Worm (Caenorhabditis elegans) whole organism, late embryonic: Measurements from ENCODE around the gene twk-42.

ENCODE experiments used
- K02D7.2 ChIP-seq: sonication (generic microtip); optimal IDR thresholded peaks from 2 replicates; lab custom pipeline; 2017; ENCODE audit warnings: mild to moderate bottlenecking, missing genetic modification characterization, missing compliant biosample characterization
- K09A11.1 ChIP-seq: sonication (generic microtip); optimal IDR thresholded peaks from 2 replicates; lab custom pipeline; 2017; ENCODE audit warnings: antibody characterized with exemption, mild to moderate bottlenecking, missing genetic modification characterization, missing compliant biosample characterization; ENCODE audit not compliant: insufficient read depth
- T23F11.4 ChIP-seq: fragments of 200-800 bp; sonication (Bioruptor generic); optimal IDR thresholded peaks from 2 replicates; lab custom pipeline; 2018; ENCODE audit warnings: mild to moderate bottlenecking, missing genetic modification characterization, missing compliant biosample characterization
- ahr-1 ChIP-seq: sonication (generic microtip); optimal IDR thresholded peaks from 2 replicates; lab custom pipeline; 2016; ENCODE audit warnings: missing genetic modification characterization, missing compliant biosample characterization
- ceh-24 ChIP-seq: sonication (generic microtip); optimal IDR thresholded peaks from 2 replicates; lab custom pipeline; 2016; ENCODE audit warnings: mild to moderate bottlenecking, missing genetic modification characterization, missing compliant biosample characterization
- ceh-31 ChIP-seq: sonication (generic microtip); optimal IDR thresholded peaks from 2 replicates; lab custom pipeline; 2016; ENCODE audit warnings: missing genetic modification characterization, missing compliant biosample characterization
- ceh-48 ChIP-seq: sonication (generic microtip); optimal IDR thresholded peaks from 2 replicates; lab custom pipeline; 2016; ENCODE audit warnings: missing genetic modification characterization, inconsistent platforms, missing compliant biosample characterization
- ceh-6 ChIP-seq: fragments of 200-800 bp; sonication (Bioruptor generic); optimal IDR thresholded peaks from 2 replicates; lab custom pipeline; 2018; ENCODE audit warnings: mild to moderate bottlenecking, missing genetic modification characterization, missing compliant biosample characterization
- ceh-9 ChIP-seq: sonication (generic microtip); optimal IDR thresholded peaks from 2 replicates; lab custom pipeline; 2016; ENCODE audit warnings: mild to moderate bottlenecking, missing genetic modification characterization, inconsistent platforms, missing compliant biosample characterization
- che-1 ChIP-seq: sonication (generic microtip); optimal IDR thresholded peaks from 2 replicates; lab custom pipeline; 2016; ENCODE audit warnings: mild to moderate bottlenecking, missing genetic modification characterization, missing compliant biosample characterization
- dve-1 ChIP-seq: sonication (generic microtip); optimal IDR thresholded peaks from 2 replicates; lab custom pipeline; 2017; ENCODE audit warnings: antibody characterized with exemption, mild to moderate bottlenecking, missing genetic modification characterization, missing compliant biosample characterization
- elt-2 ChIP-seq: sonication (generic microtip); optimal IDR thresholded peaks from 2 replicates; lab custom pipeline; 2016; ENCODE audit warnings: missing genetic modification reagents, missing genetic modification characterization, missing compliant biosample characterization
- eyg-1 ChIP-seq: sonication (generic microtip); optimal IDR thresholded peaks from 2 replicates; lab custom pipeline; 2016; ENCODE audit warnings: missing genotype, missing genetic modification characterization, missing compliant biosample characterization
- fax-1 ChIP-seq: sonication (generic microtip); optimal IDR thresholded peaks from 2 replicates; lab custom pipeline; 2016; ENCODE audit warnings: missing genotype, missing genetic modification characterization, missing compliant biosample characterization
- fkh-10 ChIP-seq: fragments of 150-350 bp; optimal IDR thresholded peaks from 2 replicates; lab custom pipeline; 2014; ENCODE audit warnings: missing biosample characterization, missing genetic modification reagents, missing genetic modification characterization
- hlh-13 ChIP-seq: fragments of 200-800 bp; sonication (Bioruptor generic); optimal IDR thresholded peaks from 2 replicates; lab custom pipeline; 2018; ENCODE audit warnings: mild to moderate bottlenecking, missing genetic modification characterization, missing compliant biosample characterization
- madf-2 ChIP-seq: sonication (generic microtip); optimal IDR thresholded peaks from 2 replicates; lab custom pipeline; 2017; ENCODE audit warnings: missing genetic modification characterization, missing compliant biosample characterization
- nfya-1 ChIP-seq: sonication (generic microtip); optimal IDR thresholded peaks from 2 replicates; lab custom pipeline; 2017; ENCODE audit warnings: missing genetic modification characterization, mild to moderate bottlenecking, missing compliant biosample characterization, antibody characterized with exemption, moderate library complexity
- nhr-11 ChIP-seq: fragments of 150-350 bp; optimal IDR thresholded peaks from 2 replicates; lab custom pipeline; 2014; ENCODE audit warnings: missing biosample characterization, missing genetic modification characterization
- nhr-232 ChIP-seq: sonication (generic microtip); optimal IDR thresholded peaks from 2 replicates; lab custom pipeline; 2016; ENCODE audit warnings: missing genetic modification characterization, missing compliant biosample characterization
- odd-2 ChIP-seq: sonication (generic microtip); optimal IDR thresholded peaks from 2 replicates; lab custom pipeline; 2017; ENCODE audit warnings: antibody characterized with exemption, mild to moderate bottlenecking, missing genetic modification characterization, missing compliant biosample characterization
- pax-1 ChIP-seq: fragments of 150-350 bp; optimal IDR thresholded peaks from 2 replicates; lab custom pipeline; 2014; ENCODE audit warnings: missing biosample characterization, missing genetic modification characterization
- pha-4 ChIP-seq: fragments of 150-350 bp; optimal IDR thresholded peaks from 2 replicates; lab custom pipeline; 2018; ENCODE audit warnings: missing biosample characterization, missing genetic modification reagents, missing genetic modification characterization
- rnt-1 ChIP-seq: sonication (generic microtip); optimal IDR thresholded peaks from 2 replicates; lab custom pipeline; 2016; ENCODE audit warnings: missing genetic modification characterization, missing compliant biosample characterization
- sox-2 ChIP-seq: fragments of 200-800 bp; sonication (Bioruptor generic); IDR thresholded peaks from 2 replicates; pipeline ENCODE4 v1.3.6; 2022; ENCODE audit warnings: missing genetic modification reagents, missing genetic modification characterization, missing compliant biosample characterization
- sox-4 ChIP-seq: sonication (generic microtip); optimal IDR thresholded peaks from 2 replicates; lab custom pipeline; 2017; ENCODE audit warnings: mild to moderate bottlenecking, missing genetic modification characterization, inconsistent platforms, missing compliant biosample characterization
- ttx-3 ChIP-seq: sonication (generic microtip); optimal IDR thresholded peaks from 2 replicates; lab custom pipeline; 2016; ENCODE audit warnings: missing genetic modification reagents, missing genetic modification characterization, missing compliant biosample characterization
- unc-3 ChIP-seq, 2 experiments: fragments of 200-800 bp in 1 of 2; sonication (Bioruptor generic) in 1 of 2; sonication (generic microtip) in 1 of 2; conservative IDR thresholded peaks in 1 of 2; optimal IDR thresholded peaks in 1 of 2; 2 replicates each; pipeline versions ENCODE4 v1.3.6 to Lab custom; 2016 to 2022; ENCODE audit warnings: missing compliant biosample characterization in 2 of 2, missing genetic modification characterization in 2 of 2, missing genetic modification reagents in 1 of 2
- ztf-16 ChIP-seq: sonication (generic microtip); optimal IDR thresholded peaks from 2 replicates; lab custom pipeline; 2017; ENCODE audit warnings: missing genetic modification characterization, missing compliant biosample characterization

The twk-42 gene

DNA sequence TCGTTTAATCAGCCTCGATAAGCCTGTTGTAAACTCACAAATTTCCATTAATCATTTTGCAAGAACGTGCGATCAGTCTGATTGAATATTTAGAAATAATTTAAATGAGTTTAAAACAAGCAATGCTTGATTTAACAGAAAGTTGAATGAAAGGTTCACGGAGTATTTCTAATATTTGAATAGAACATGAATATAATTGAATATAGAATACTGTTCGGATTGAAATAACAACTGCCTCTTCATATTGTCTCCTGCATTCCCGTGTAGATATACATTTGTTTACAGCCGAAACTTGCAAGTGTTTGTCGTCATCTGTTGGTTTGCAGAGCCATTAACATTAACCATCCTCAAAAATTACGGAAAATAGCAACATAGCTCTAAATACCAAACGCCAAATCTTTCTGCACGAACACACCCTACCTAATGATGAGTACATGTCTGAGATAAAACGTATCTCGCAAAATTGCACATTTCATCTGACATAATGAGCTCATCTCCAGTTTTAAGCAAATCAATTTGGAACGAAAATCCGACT, 31.6 kb downstream of the twk-42 start, which contains the start of the genes Y26G10.5 and srh-32:
Gene Y26G10.5 (minus strand): TSS at position 101 of the 535 bp plus-strand sequence.
Gene srh-32 (plus strand): TSS at position 485 of the 535 bp plus-strand sequence.
- TF ChIP-seq eyg-1: no peak

DNA sequence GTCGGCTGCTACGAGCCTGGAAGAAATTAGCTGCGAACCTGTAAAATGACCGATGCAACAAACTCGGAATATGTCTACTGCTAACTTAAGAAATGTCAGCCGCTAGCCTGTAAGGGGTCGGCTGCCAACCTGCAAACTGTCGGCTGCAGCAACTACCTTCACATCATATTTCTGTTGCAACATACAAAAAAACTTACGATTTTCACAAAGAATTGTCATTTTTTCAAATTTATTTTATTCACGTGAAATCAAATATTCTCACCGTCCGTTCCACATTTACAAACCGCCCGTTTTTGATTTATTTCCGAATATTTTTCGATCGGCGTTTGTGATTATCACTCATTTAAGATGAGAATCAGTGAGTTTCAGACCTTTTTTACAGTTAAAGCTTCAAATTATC, 32.8 kb downstream of the twk-42 start, which contains the start of gene Y26G10.6:
Gene Y26G10.6 (plus strand): TSS at position 301 of the 400 bp plus-strand sequence.
- TF ChIP-seq odd-2 (tag; lab: Kevin White, UChicago) (no peak), ahr-1 (no peak)

DNA sequence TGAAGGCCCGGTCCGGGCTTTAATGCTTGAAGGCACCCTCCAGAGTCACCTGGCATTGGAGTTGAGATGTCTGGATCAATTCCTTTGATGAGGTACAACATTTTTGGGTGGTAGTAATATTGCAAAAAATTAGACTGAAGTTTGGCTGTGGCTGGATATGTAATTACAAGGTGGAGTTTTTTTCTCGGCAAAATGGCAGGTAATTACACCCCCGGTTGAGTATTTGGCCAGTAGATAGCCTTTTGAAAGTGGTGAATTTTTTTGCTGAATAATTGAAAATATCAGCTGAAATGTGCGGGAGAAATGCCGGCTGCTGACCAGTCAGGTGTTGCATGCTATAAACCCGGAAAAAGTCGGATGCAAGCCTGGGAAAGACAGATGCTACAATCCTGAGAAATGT, 33.3 kb downstream of the twk-42 start, which contains the start of gene Y26G10.4:
Gene Y26G10.4 (minus strand): TSS at position 101 of the 400 bp plus-strand sequence.
- TF ChIP-seq pha-4 (tag; lab: Kevin White, UChicago) (no peak), fax-1 (tag; lab: Kevin White, UChicago) (no peak)

DNA sequence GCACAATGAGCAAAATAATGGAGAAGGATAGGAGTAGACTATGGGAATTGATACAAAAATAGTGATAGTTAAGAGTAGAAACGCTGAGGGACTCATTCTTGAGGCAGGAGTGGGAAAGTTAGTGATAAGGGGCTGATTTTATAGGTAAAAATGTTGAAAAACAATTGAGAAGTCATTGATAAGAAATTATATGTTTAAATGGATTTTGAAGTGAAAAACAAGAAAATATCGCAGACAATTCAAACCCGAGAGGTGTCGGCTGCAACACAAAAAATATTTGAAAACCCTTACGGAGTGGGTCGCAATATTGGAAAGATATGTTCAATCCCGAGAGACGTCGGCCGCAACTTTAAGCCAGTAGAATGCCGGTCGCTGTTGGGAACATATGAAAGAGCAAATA, 35.7 kb downstream of the twk-42 start, which contains the start of gene spp-29:
Gene spp-29 (minus strand): TSS at position 101 of the 400 bp plus-strand sequence.
- TF ChIP-seq pha-4 (tag; lab: Kevin White, UChicago) (no peak), ttx-3 (no peak), K09A11.1 (tag; lab: Kevin White, UChicago) (no peak), ceh-9 (tag; lab: Kevin White, UChicago) (no peak), T23F11.4 (no peak), ceh-48 (tag; lab: Kevin White, UChicago) (no peak), madf-2 (tag; lab: Kevin White, UChicago) (no peak), nhr-11 (tag; lab: Kevin White, UChicago) (no peak), ztf-16 (no peak)
- TF ChIP-seq, all 69 proteins: peak for 0

DNA sequence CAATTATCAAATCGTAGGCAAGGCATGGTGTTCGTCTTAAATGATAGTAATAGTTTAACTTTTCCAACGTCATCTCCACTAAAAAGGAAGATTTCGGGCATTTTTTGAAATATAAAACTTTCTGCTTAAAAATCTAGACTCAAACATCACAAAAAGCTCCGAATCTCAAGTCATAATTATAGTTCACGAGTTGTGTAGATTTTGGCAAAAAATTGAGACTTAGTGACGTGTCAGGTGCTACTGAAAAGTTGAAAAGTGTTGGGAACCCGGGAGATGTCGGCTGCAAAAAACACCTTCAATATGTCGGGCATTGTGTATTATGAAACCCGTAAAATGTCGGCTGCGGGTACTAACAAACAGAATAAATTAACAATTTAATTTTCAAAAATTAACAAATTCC, 36.6 kb downstream of the twk-42 start, which contains the start of gene Y26G10.1:
Gene Y26G10.1 (minus strand): TSS at position 101 of the 400 bp plus-strand sequence.
- TF ChIP-seq T23F11.4 (no peak), K09A11.1 (tag; lab: Kevin White, UChicago) (no peak), ceh-24 (tag; lab: Kevin White, UChicago) (no peak), sox-2 (GFP tag; lab: Robert Waterston, UW) (no peak), che-1 (no peak), ceh-6 (GFP tag; lab: Kevin White, UChicago) (no peak), K02D7.2 (no peak), fkh-10 (GFP tag; lab: Kevin White, UChicago) (no peak), nfya-1 (tag; lab: Kevin White, UChicago) (no peak), ttx-3 (no peak), nhr-232 (tag; lab: Kevin White, UChicago) (no peak), unc-3 (GFP tag; conservative IDR thresholded peaks at IDR 0.05; lab: Robert Waterston, UW) (no peak), unc-3 (tag; optimal IDR thresholded peaks at IDR 0.05; lab: Kevin White, UChicago) (no peak)

DNA sequence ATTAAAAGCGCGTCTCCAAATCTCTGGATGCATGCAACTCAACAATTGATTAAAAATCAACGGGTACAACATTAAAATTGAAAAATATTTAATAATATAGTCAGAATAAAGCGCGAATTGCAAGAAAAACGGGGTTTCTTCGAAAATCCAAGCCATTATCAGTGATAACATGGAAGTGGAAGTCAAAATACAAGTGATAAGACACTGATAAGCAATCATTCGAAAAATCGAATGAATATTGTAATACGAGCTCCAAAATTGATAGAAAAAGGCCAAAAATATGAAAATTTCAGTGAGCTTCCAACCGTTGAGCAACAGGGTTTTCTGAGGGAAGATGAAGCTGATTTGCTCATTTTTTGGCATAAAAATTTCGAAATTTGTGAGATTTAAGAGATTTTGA, 38.2 kb downstream of the twk-42 start:
- no peak for TF ChIP-seq hlh-13 (GFP tag; lab: Kevin White, UChicago)
- TF ChIP-seq elt-2 (tag; lab: Kevin White, UChicago): peak; percentile 87

DNA sequence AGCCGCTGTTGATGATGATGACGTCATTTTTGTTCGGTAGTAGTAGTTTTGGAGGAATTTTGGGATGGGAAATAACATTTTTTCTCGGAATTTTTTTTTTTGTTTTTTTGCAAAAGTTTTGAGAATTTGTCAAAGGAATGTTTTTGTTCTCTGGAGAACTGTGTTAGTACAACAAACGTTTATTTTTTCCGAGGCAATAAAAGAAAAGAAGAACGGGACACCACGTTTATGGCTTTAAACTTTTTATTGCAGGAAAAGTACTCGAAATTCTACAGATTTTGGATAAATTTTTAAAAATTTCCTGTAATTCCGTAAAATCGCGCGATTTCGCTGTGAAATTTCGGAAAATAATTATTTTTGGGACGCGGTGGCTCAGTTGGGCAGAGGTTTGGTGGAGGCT, 41.5 kb downstream of the twk-42 start, which contains the start of gene F59A1.13:
Gene F59A1.13 (minus strand): TSS at position 101 of the 400 bp plus-strand sequence.
- no peak for TF ChIP-seq dve-1 (tag; lab: Kevin White, UChicago)

DNA sequence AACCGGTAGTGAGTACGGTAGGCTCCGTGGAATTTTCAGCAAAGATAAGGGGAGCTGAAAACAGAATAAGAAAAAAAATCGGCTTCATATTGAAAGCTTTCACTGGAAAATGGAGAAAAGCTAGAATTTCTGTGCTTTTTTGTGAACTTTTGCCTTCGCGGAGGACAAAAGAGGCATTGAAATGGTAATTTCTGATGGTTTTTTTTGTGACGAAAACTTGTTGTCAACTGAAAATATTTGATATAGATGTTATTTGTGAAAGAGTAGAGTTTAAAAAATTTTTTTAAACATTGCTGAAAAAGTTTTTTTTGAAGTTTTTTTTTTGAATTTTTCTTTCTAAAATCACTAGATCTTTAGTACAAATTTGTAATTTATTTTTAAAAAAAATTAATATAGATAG, 45.6 kb downstream of the twk-42 start, which contains the start of gene F59A1.18:
Gene F59A1.18 (minus strand): TSS at position 101 of the 400 bp plus-strand sequence.
- TF ChIP-seq ceh-31 (tag; lab: Kevin White, UChicago): no peak
- TF ChIP-seq nfya-1 (tag; lab: Kevin White, UChicago): no peak
- no peak for TF ChIP-seq sox-4
- no peak for TF ChIP-seq rnt-1 (tag; lab: Kevin White, UChicago)
- no peak for TF ChIP-seq pax-1 (tag; lab: Kevin White, UChicago)
